Worm (Caenorhabditis elegans): ENCODE measurements around the gene mrpl-32.

mrpl-32 gene

DNA sequence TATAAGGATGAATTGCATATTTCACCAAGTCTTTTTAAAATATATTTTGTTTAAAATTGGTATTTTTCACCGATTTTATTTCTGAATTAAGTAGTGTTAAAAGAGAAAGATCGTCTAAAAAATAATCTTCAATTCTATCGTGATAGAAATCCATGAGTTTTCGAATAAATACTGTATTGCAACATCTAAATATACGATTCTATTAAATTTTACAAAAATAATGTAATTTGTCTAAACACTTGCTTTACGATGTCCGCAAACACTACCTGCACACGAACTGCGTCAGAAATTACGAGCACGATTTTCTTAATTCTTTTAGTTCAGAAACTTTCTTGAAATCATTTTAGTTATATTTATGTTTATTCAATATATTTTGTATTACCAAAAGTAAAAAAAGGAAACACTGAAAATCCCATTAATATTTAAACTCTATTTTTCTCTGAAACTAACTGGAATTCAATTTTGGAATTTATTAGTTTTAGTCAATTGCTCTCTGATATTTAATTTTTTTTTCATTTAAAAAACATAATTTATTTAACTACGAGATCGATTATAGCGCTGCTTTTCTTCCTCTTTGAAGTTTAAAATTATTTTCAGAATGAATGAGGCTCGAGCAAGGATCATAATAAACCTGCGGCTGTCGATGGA, at the start of gene mrpl-32:
Gene mrpl-32 (plus strand): TSS at position 598 of the 648 bp plus-strand sequence.
- TF ChIP-seq elt-2 (tag; optimal IDR thresholded peaks at IDR 0.05) = peak; percentile 24
- peak; percentile 12 for TF ChIP-seq nfya-1 (tag; optimal IDR thresholded peaks at IDR 0.05; ENCODE audit: insufficient read depth)
- no peak for TF ChIP-seq tbx-2 (tag; optimal IDR thresholded peaks at IDR 0.05)
- peak; percentile 51 for TF ChIP-seq pha-4 (tag; optimal IDR thresholded peaks at IDR 0.05)
- no peak for TF ChIP-seq sea-2 (GFP tag; optimal IDR thresholded peaks at IDR 0.05)
- peak; percentile 82 for TF ChIP-seq ama-1 (optimal IDR thresholded peaks at IDR 0.05)

DNA sequence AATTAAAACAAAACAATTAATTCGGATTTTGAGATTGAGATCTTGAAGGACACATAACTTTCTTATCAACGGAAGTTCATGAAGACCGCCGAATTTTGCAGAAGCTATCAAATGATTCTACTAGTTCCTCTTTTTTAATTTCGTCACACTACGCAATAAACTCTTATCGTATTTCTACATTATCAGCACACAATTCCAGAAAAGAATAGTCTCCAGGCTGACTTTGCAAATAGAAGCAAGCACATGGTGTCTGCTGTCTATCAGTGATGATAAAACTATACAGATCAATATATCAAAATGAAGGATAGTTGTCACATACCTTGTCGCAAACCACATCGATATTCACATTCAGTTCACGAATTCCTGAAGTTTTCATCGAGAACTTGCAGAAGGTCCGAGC, 49.1 kb upstream of the mrpl-32 start:
- TF ChIP-seq snpc-4 (tag; optimal IDR thresholded peaks at IDR 0.05) (no peak), ceh-82 (tag; optimal IDR thresholded peaks at IDR 0.05) (no peak), egl-5 (tag; optimal IDR thresholded peaks at IDR 0.05) (no peak), lsy-12 (tag; optimal IDR thresholded peaks at IDR 0.05) (no peak), eor-1 (tag; optimal IDR thresholded peaks at IDR 0.05) (no peak), lin-15B (tag; optimal IDR thresholded peaks at IDR 0.05) (no peak), unc-62 (GFP tag; optimal IDR thresholded peaks at IDR 0.05) (no peak), mdl-1 (tag; optimal IDR thresholded peaks at IDR 0.05) (no peak), fos-1 (tag; optimal IDR thresholded peaks at IDR 0.05) (no peak), nhr-67 (tag; optimal IDR thresholded peaks at IDR 0.05) (no peak), unc-39 (tag; optimal IDR thresholded peaks at IDR 0.05) (no peak), jun-1 (tag; optimal IDR thresholded peaks at IDR 0.05) (peak; percentile 60), egl-27 (tag; optimal IDR thresholded peaks at IDR 0.05) (no peak), pqm-1 (tag; optimal IDR thresholded peaks at IDR 0.05) (peak; percentile 94), fkh-10 (GFP tag; optimal IDR thresholded peaks at IDR 0.05) (no peak), ceh-16 (tag; optimal IDR thresholded peaks at IDR 0.05) (no peak), fkh-2 (tag; optimal IDR thresholded peaks at IDR 0.05) (no peak), lin-39 (tag; optimal IDR thresholded peaks at IDR 0.05) (no peak), nfya-1 (tag; optimal IDR thresholded peaks at IDR 0.05; ENCODE audit: insufficient read depth) (peak; percentile 5), tbx-2 (tag; optimal IDR thresholded peaks at IDR 0.05) (no peak), zag-1 (tag; optimal IDR thresholded peaks at IDR 0.05) (no peak), pha-4 (tag; optimal IDR thresholded peaks at IDR 0.05) (peak; percentile 53), ceh-28 (tag; optimal IDR thresholded peaks at IDR 0.05) (no peak), elt-3 (tag; optimal IDR thresholded peaks at IDR 0.05) (no peak), nhr-237 (tag; optimal IDR thresholded peaks at IDR 0.05) (no peak), ztf-11 (tag; optimal IDR thresholded peaks at IDR 0.05) (no peak), sea-2 (GFP tag; optimal IDR thresholded peaks at IDR 0.05) (no peak), skn-1 (tag; optimal IDR thresholded peaks at IDR 0.05) (peak; percentile 13), nhr-11 (tag; optimal IDR thresholded peaks at IDR 0.05) (no peak), nhr-23 (tag; optimal IDR thresholded peaks at IDR 0.05) (no peak), hmg-11 (tag; optimal IDR thresholded peaks at IDR 0.05) (no peak), elt-1 (tag; optimal IDR thresholded peaks at IDR 0.05) (no peak), R02D3.7 (tag; optimal IDR thresholded peaks at IDR 0.05) (no peak), elt-2 (tag; optimal IDR thresholded peaks at IDR 0.05) (peak; percentile 95), daf-12 (tag; optimal IDR thresholded peaks at IDR 0.05) (no peak)

DNA sequence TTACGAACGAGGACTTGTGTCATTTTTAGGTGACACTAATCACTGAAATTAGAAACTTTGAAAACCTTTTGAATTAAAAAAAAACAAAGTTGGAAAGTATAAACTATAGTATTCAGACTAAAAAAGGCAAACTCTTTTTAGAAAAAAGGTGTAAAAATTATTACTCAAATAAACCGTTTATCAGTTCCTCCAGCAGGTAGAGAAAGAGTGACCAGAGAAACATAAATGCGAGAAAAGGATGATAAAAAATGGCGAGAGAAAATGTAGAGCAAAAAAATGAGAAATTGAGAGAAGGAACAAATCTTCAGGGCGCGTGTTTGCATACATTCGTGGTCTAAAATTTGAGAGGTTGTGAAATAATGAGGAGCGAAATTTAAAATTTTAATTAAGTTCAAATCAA, 47.7 kb upstream of the mrpl-32 start, which contains the start of gene lap-1:
Gene lap-1 (minus strand): TSS at position 42 of the 400 bp plus-strand sequence.
- TF ChIP-seq mml-1 (tag; optimal IDR thresholded peaks at IDR 0.05) (no peak), pqm-1 (tag; optimal IDR thresholded peaks at IDR 0.05) (peak; percentile 7), ZK546.5 (tag; optimal IDR thresholded peaks at IDR 0.05) (no peak), R02D3.7 (tag; optimal IDR thresholded peaks at IDR 0.05) (no peak), elt-2 (tag; optimal IDR thresholded peaks at IDR 0.05) (peak; percentile 40), jun-1 (tag; optimal IDR thresholded peaks at IDR 0.05) (no peak), fkh-2 (tag; optimal IDR thresholded peaks at IDR 0.05) (no peak), aly-2 (tag; optimal IDR thresholded peaks at IDR 0.05) (no peak), nhr-23 (tag; optimal IDR thresholded peaks at IDR 0.05) (no peak), nhr-77 (tag; optimal IDR thresholded peaks at IDR 0.05) (no peak), ceh-9 (tag; optimal IDR thresholded peaks at IDR 0.05) (no peak), nhr-11 (tag; optimal IDR thresholded peaks at IDR 0.05) (no peak), lin-39 (tag; optimal IDR thresholded peaks at IDR 0.05) (no peak), fos-1 (tag; optimal IDR thresholded peaks at IDR 0.05) (no peak), eor-1 (tag; optimal IDR thresholded peaks at IDR 0.05) (no peak), nfya-1 (tag; optimal IDR thresholded peaks at IDR 0.05; ENCODE audit: insufficient read depth) (no peak), ceh-16 (tag; optimal IDR thresholded peaks at IDR 0.05) (no peak), pha-4 (tag; optimal IDR thresholded peaks at IDR 0.05) (peak; percentile 18), daf-12 (tag; optimal IDR thresholded peaks at IDR 0.05) (no peak), nhr-237 (tag; optimal IDR thresholded peaks at IDR 0.05) (no peak)
